Fruit fly (Drosophila melanogaster): Measurements from ENCODE around the gene Slbp.
A peak's percentile ranks its signal among the peaks of the same experiment; 100 is the strongest.

Slbp gene

DNA sequence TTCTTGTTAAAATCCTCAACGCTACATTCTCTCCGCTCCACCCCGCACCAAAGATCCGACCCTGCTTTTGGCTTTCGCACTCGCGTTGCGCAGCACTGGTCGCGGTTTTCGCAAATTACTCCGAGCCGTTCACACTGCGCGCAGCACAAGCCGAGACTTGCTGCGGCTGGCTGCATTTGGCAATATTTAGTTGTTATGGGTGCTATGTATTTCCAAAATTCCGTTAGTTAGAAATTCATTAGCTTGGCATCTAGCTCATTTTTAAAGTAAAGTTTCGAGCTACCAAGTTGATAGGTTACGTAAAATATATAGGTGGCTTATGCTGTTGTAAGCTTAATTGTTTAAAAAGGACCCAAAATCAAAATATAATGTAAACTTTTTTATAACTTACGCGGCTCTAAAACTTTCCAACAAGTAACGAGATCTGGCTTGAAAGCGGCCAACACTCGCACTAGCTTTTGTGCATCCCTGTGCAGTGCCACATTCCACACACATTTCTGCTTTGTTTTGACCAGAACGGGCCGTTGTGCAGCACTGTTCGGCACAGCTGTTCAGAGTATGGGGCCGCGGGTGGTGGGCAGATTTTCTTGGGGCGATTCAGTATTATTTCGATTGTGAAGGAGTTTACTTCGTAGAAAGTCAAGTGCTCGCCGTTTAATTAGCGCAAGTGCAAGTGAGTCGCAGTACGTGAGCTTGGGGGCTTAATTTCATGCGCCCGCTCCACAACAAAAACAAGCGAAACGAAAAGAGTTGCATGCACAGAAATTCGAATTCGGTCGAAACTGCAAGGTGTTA is 30.1 kb downstream of the Slbp start, which contains the start of the genes yem and Ctl2 (continued):
- TF ChIP-seq CG7786 (GFP tag; optimal IDR thresholded peaks at IDR 0.05) (peak; percentile 86), sqz (GFP tag; optimal IDR thresholded peaks at IDR 0.05) (no peak), Mad (GFP tag; optimal IDR thresholded peaks at IDR 0.05) (peak; percentile 67), sens-2 (GFP tag; IDR thresholded peaks at IDR 0.05) (peak; percentile 61; the same call in 1 of the 2 replicates), fd102C (GFP tag; optimal IDR thresholded peaks at IDR 0.05) (no peak), YL-1 (GFP tag; optimal IDR thresholded peaks at IDR 0.05) (peak; percentile 60), z (GFP tag; IDR thresholded peaks at IDR 0.05) (no peak), Aef1 (GFP tag; IDR thresholded peaks at IDR 0.05) (peak; percentile 40), CG18011 (GFP tag; optimal IDR thresholded peaks at IDR 0.05) (peak; percentile 32), peb (GFP tag; IDR thresholded peaks at IDR 0.05) (peak; percentile 22; the same call in 1 of the 2 replicates), gcm2 (GFP tag; optimal IDR thresholded peaks at IDR 0.05) (peak; percentile 46), gsb-n (tag; optimal IDR thresholded peaks at IDR 0.05) (peak; percentile 35), GATAe (GFP tag; conservative IDR thresholded peaks at IDR 0.05) (no peak), slp2 (GFP tag; optimal IDR thresholded peaks at IDR 0.05) (peak; percentile 86), CG14667 (GFP tag; IDR thresholded peaks at IDR 0.05) (peak; percentile 62), grn (GFP tag; optimal IDR thresholded peaks at IDR 0.05) (no peak), Bgb (GFP tag; IDR thresholded peaks at IDR 0.05; ENCODE audit: partially characterized antibody) (peak; percentile 34; the same call in 1 of the 2 replicates), CG10959 (GFP tag; IDR thresholded peaks at IDR 0.05) (peak; percentile 22; the same call in 1 of the 2 replicates), nerfin-1 (tag; optimal IDR thresholded peaks at IDR 0.05) (peak; percentile 81), CG4282 (GFP tag; optimal IDR thresholded peaks at IDR 0.05) (peak; percentile 55), CG10274 (GFP tag; optimal IDR thresholded peaks at IDR 0.05) (peak; percentile 40), B-H1 (GFP tag; IDR thresholded peaks at IDR 0.05) (peak; percentile 36; the same call in 1 of the 3 replicates), fu2 (GFP tag; optimal IDR thresholded peaks at IDR 0.05) (peak; percentile 86), CG6254 (GFP tag; optimal IDR thresholded peaks at IDR 0.05) (no peak), Hey (tag; optimal IDR thresholded peaks at IDR 0.05) (peak; percentile 11), CG1647 (GFP tag; optimal IDR thresholded peaks at IDR 0.05) (peak; percentile 61), ro (GFP tag; IDR thresholded peaks at IDR 0.05) (no peak; the same call in 1 of the 2 replicates), stc (GFP tag; IDR thresholded peaks at IDR 0.05) (no peak), seq (GFP tag; IDR thresholded peaks at IDR 0.05) (no peak), CG9437 (GFP tag; optimal IDR thresholded peaks at IDR 0.05) (peak; percentile 65), vnd (GFP tag; IDR thresholded peaks at IDR 0.05; ENCODE audit: partially characterized antibody) (no peak), pan (optimal IDR thresholded peaks at IDR 0.05) (no peak), pan (GFP tag; optimal IDR thresholded peaks at IDR 0.05 in 1 of 2, IDR thresholded peaks at IDR 0.05 in 1 of 2) (peak in 1 of 2 experiments; percentile 9), tup (GFP tag; optimal IDR thresholded peaks at IDR 0.05) (peak; percentile 31), CG2129 (GFP tag; IDR thresholded peaks at IDR 0.05; ENCODE audit: partially characterized antibody) (no peak), tna (GFP tag; IDR thresholded peaks at IDR 0.05; ENCODE audit: partially characterized antibody) (0 out of 2 replicates have a peak, but pooled peaks have one; percentile 16), Neu2 (GFP tag; optimal IDR thresholded peaks at IDR 0.05; ENCODE audit: borderline replicate concordance) (peak; percentile 45), CG14965 (GFP tag; optimal IDR thresholded peaks at IDR 0.05; ENCODE audit: borderline replicate concordance) (peak; percentile 42), CG12744 (GFP tag; optimal IDR thresholded peaks at IDR 0.05) (peak; percentile 80), jumu (GFP tag; optimal IDR thresholded peaks at IDR 0.05) (peak; percentile 80), Rx (GFP tag; IDR thresholded peaks at IDR 0.05) (peak; percentile 18), cad (GFP tag; optimal IDR thresholded peaks at IDR 0.05) (no peak), CG4360 (GFP tag; IDR thresholded peaks at IDR 0.05) (no peak), Usf (GFP tag; optimal IDR thresholded peaks at IDR 0.05) (peak; percentile 46), mam (GFP tag; optimal IDR thresholded peaks at IDR 0.05) (peak; percentile 83), crc (GFP tag; optimal IDR thresholded peaks at IDR 0.05) (peak; percentile 67), Vsx1 (GFP tag; optimal IDR thresholded peaks at IDR 0.05) (no peak), H2.0 (GFP tag; IDR thresholded peaks at IDR 0.05) (peak; percentile 57; the same call in 1 of the 2 replicates), Fer3 (tag; optimal IDR thresholded peaks at IDR 0.05) (peak; percentile 39)

All from whole organism, embryonic.